Worm (Caenorhabditis elegans) whole organism, mixed stage, embryonic: ENCODE measurements around the gene F54H12.8.

ENCODE experiments used
- blmp-1 ChIP-seq: fragments of 150-350 bp; optimal IDR thresholded peaks from 2 replicates; lab custom pipeline; 2014; ENCODE audit warnings: missing biosample characterization, missing genetic modification characterization
- elt-1 ChIP-seq: sonication (generic microtip); optimal IDR thresholded peaks from 2 replicates; lab custom pipeline; 2017; ENCODE audit warnings: missing genetic modification characterization, mild to moderate bottlenecking, missing compliant biosample characterization, antibody characterized with exemption, moderate library complexity, borderline replicate concordance; ENCODE audit not compliant: insufficient read depth
- snpc-4 ChIP-seq: fragments of 150-350 bp; optimal IDR thresholded peaks from 2 replicates; lab custom pipeline; 2014; ENCODE audit warnings: missing biosample characterization, missing genetic modification characterization
- ztf-11 ChIP-seq: fragments of 150-350 bp; optimal IDR thresholded peaks from 2 replicates; lab custom pipeline; 2014; ENCODE audit warnings: missing biosample characterization, missing genetic modification characterization

DNA sequence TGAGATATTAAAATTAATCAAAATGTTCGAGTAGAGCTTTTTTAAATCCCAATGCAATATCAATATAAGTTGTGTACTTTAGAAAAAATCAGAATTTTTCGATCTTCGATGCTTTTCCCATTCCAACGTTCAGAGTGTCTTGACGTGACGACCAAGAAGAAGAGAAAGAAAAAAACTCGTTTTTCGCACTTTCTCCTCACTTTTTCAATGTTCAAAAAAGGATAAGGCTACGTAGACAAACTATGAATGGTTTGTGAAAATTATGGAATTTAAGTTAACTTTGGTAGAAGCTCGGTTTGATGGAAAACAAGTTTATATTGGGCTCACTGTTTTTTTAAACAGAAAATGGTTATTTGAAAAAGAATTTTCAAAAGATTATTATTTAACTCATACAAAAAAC, 21.3 kb downstream of the F54H12.8 start:
- TF ChIP-seq snpc-4 (tag; lab: Kevin White, UChicago), result no peak
- no peak for TF ChIP-seq ztf-11 (tag; lab: Kevin White, UChicago)
- TF ChIP-seq elt-1 (tag; lab: Kevin White, UChicago), result no peak
- no peak for TF ChIP-seq blmp-1 (tag; lab: Kevin White, UChicago)
